Fruit fly (Drosophila melanogaster) whole organism, prepupa: ENCODE data around the gene CG42258.
A peak's percentile ranks its signal among the peaks of the same experiment; 100 is the strongest.

Source experiments
- Blimp-1 ChIP-seq: fragments of 200-800 bp; sonication (Bioruptor generic); optimal IDR thresholded peaks from 3 replicates; lab custom pipeline; 2017; ENCODE audit warnings: missing biosample characterization, missing genetic modification characterization, mild to moderate bottlenecking, moderate library complexity, missing genetic modification reagents
- CG10669 ChIP-seq: fragments of 200-800 bp; sonication (Bioruptor generic); optimal IDR thresholded peaks from 3 replicates; lab custom pipeline; 2018; ENCODE audit warnings: missing biosample characterization, mild to moderate bottlenecking, missing genetic modification characterization, moderate library complexity
- CG11762 ChIP-seq: fragments of 200-800 bp; sonication (Bioruptor generic); optimal IDR thresholded peaks from 3 replicates; lab custom pipeline; 2016; ENCODE audit warnings: missing biosample characterization, missing genetic modification characterization; ENCODE audit not compliant: insufficient read depth
- CG15336 ChIP-seq: fragments of 200-800 bp; sonication (Bioruptor generic); IDR thresholded peaks from 2 replicates; pipeline ENCODE4 v1.3.6; 2022; ENCODE audit warnings: missing biosample characterization, missing genetic modification characterization
- CG1621 ChIP-seq: fragments of 200-800 bp; sonication (Bioruptor generic); optimal IDR thresholded peaks from 3 replicates; lab custom pipeline; 2018; ENCODE audit warnings: missing biosample characterization, mild to moderate bottlenecking, missing genetic modification characterization
- CG3032 ChIP-seq: fragments of 200-800 bp; optimal IDR thresholded peaks from 2 replicates; lab custom pipeline; 2019; ENCODE audit warnings: missing biosample characterization, mild to moderate bottlenecking, missing genetic modification characterization, moderate library complexity
- CG34406 ChIP-seq: fragments of 200-800 bp; sonication (Bioruptor generic); optimal IDR thresholded peaks from 3 replicates; lab custom pipeline; 2016; ENCODE audit warnings: missing biosample characterization, missing genetic modification characterization
- CG6163 ChIP-seq: fragments of 200-800 bp; sonication (Bioruptor generic); IDR thresholded peaks from 3 replicates; pipeline ENCODE4 v1.3.6; 2022; ENCODE audit warnings: missing biosample characterization, missing genetic modification characterization
- CG6276 ChIP-seq: fragments of 200-800 bp; sonication (Bioruptor generic); optimal IDR thresholded peaks from 2 replicates; lab custom pipeline; 2017; ENCODE audit warnings: missing biosample characterization, mild to moderate bottlenecking, missing genetic modification characterization
- CG6808 ChIP-seq: fragments of 200-800 bp; sonication (Bioruptor generic); optimal IDR thresholded peaks from 3 replicates; lab custom pipeline; 2017; ENCODE audit warnings: missing biosample characterization, missing genetic modification characterization, mild to moderate bottlenecking, moderate library complexity, missing genetic modification reagents
- CG6854 ChIP-seq: fragments of 200-800 bp; sonication (Bioruptor generic); optimal IDR thresholded peaks from 2 replicates; lab custom pipeline; 2017; ENCODE audit warnings: missing biosample characterization, mild to moderate bottlenecking, missing genetic modification characterization
- Eip75B ChIP-seq: fragments of 200-800 bp; sonication (Bioruptor generic); optimal IDR thresholded peaks from 3 replicates; lab custom pipeline; 2016; ENCODE audit warnings: missing biosample characterization, missing genetic modification characterization
- Eip93F ChIP-seq: fragments of 200-800 bp; sonication (Bioruptor generic); optimal IDR thresholded peaks from 2 replicates; lab custom pipeline; 2016; ENCODE audit warnings: missing biosample characterization, mild to moderate bottlenecking, missing genetic modification characterization
- Ets21C ChIP-seq: fragments of 200-800 bp; sonication (Bioruptor generic); optimal IDR thresholded peaks from 3 replicates; lab custom pipeline; 2016; ENCODE audit warnings: missing biosample characterization, missing genetic modification characterization
- Hr39 ChIP-seq: fragments of 200-800 bp; sonication (Bioruptor generic); optimal IDR thresholded peaks from 2 replicates; lab custom pipeline; 2016; ENCODE audit warnings: missing biosample characterization, missing genetic modification characterization
- Lpt ChIP-seq: fragments of 200-800 bp; sonication (Bioruptor generic); optimal IDR thresholded peaks from 3 replicates; lab custom pipeline; 2016; ENCODE audit warnings: missing biosample characterization, missing genetic modification characterization
- Met ChIP-seq: fragments of 200-800 bp; sonication (Bioruptor generic); optimal IDR thresholded peaks from 3 replicates; lab custom pipeline; 2016; ENCODE audit warnings: missing biosample characterization, missing genetic modification characterization
- OdsH ChIP-seq: fragments of 200-800 bp; sonication (Bioruptor generic); optimal IDR thresholded peaks from 3 replicates; lab custom pipeline; 2016; ENCODE audit warnings: missing biosample characterization, missing genetic modification characterization
- Smox ChIP-seq: fragments of 200-800 bp; sonication (Bioruptor generic); optimal IDR thresholded peaks from 3 replicates; lab custom pipeline; 2016; ENCODE audit warnings: missing biosample characterization, missing genetic modification characterization
- Sox102F ChIP-seq: fragments of 200-800 bp; sonication (Bioruptor generic); optimal IDR thresholded peaks from 2 replicates; lab custom pipeline; 2016; ENCODE audit warnings: missing biosample characterization, mild to moderate bottlenecking, missing genetic modification characterization
- Sox14 ChIP-seq: fragments of 200-800 bp; sonication (Bioruptor generic); optimal IDR thresholded peaks from 3 replicates; lab custom pipeline; 2016; ENCODE audit warnings: missing biosample characterization, missing genetic modification characterization
- Sox15 ChIP-seq: fragments of 200-800 bp; sonication (Bioruptor generic); optimal IDR thresholded peaks from 3 replicates; lab custom pipeline; 2016; ENCODE audit warnings: missing biosample characterization, missing genetic modification characterization
- achi ChIP-seq: fragments of 200-800 bp; sonication (Bioruptor generic); optimal IDR thresholded peaks from 3 replicates; lab custom pipeline; 2016; ENCODE audit warnings: missing biosample characterization, missing genetic modification characterization
- acj6 ChIP-seq: fragments of 200-800 bp; sonication (Bioruptor generic); optimal IDR thresholded peaks from 3 replicates; lab custom pipeline; 2016; ENCODE audit warnings: missing biosample characterization, missing genetic modification characterization
- cyc ChIP-seq: fragments of 200-800 bp; sonication (Bioruptor generic); optimal IDR thresholded peaks from 3 replicates; lab custom pipeline; 2016; ENCODE audit warnings: missing biosample characterization, missing genetic modification characterization
- dsx ChIP-seq: fragments of 200-800 bp; optimal IDR thresholded peaks from 3 replicates; lab custom pipeline; 2019; ENCODE audit warnings: missing biosample characterization, mild to moderate bottlenecking, missing genetic modification characterization, moderate library complexity; ENCODE audit not compliant: poor library complexity, severe bottlenecking
- esn ChIP-seq: fragments of 200-800 bp; sonication (Bioruptor generic); optimal IDR thresholded peaks from 2 replicates; lab custom pipeline; 2016; ENCODE audit warnings: missing biosample characterization, mild to moderate bottlenecking, missing genetic modification characterization, moderate library complexity
- fd85E ChIP-seq: fragments of 200-800 bp; sonication (Bioruptor generic); optimal IDR thresholded peaks from 3 replicates; lab custom pipeline; 2016; ENCODE audit warnings: missing biosample characterization, missing genetic modification characterization
- fkh ChIP-seq: fragments of 200-800 bp; sonication (Bioruptor generic); optimal IDR thresholded peaks from 3 replicates; lab custom pipeline; 2017; ENCODE audit warnings: missing biosample characterization, mild to moderate bottlenecking, missing genetic modification characterization, moderate library complexity
- lz ChIP-seq: fragments of 200-800 bp; sonication (Bioruptor generic); optimal IDR thresholded peaks from 3 replicates; lab custom pipeline; 2016; ENCODE audit warnings: missing biosample characterization, missing genetic modification characterization
- net ChIP-seq: fragments of 200-800 bp; sonication (Bioruptor generic); optimal IDR thresholded peaks from 3 replicates; lab custom pipeline; 2016; ENCODE audit warnings: missing biosample characterization, missing genetic modification characterization
- spab ChIP-seq: fragments of 200-800 bp; sonication (Bioruptor generic); optimal IDR thresholded peaks from 2 replicates; lab custom pipeline; 2017; ENCODE audit warnings: missing biosample characterization, mild to moderate bottlenecking, missing genetic modification characterization, missing genetic modification reagents
- ss ChIP-seq, 2 experiments: fragments of 200-800 bp; sonication (Bioruptor generic); optimal IDR thresholded peaks; 2 replicates in 1 of 2; 3 replicates in 1 of 2; lab custom pipeline; 2017 to 2018; ENCODE audit warnings: mild to moderate bottlenecking in 2 of 2, missing biosample characterization in 2 of 2, missing genetic modification characterization in 2 of 2, moderate library complexity in 1 of 2
- svp ChIP-seq: fragments of 200-800 bp; sonication (Bioruptor generic); peaks from one replicate; lab custom pipeline; 2016; ENCODE audit warnings: missing biosample characterization, missing genetic modification characterization
- topi ChIP-seq: fragments of 200-800 bp; sonication (Bioruptor generic); optimal IDR thresholded peaks from 3 replicates; lab custom pipeline; 2016; ENCODE audit warnings: missing biosample characterization, missing genetic modification characterization
- vri ChIP-seq: fragments of 200-800 bp; sonication (Bioruptor generic); optimal IDR thresholded peaks from 3 replicates; lab custom pipeline; 2016; ENCODE audit warnings: missing biosample characterization, mild to moderate bottlenecking, missing genetic modification characterization

The CG42258 gene

dm6 chrX:12473953-12474468 lies 10.7 kb downstream of the CG42258 start (continued):
- no peak for TF ChIP-seq dsx (GFP tag; lab: Kevin White, UChicago)
- TF ChIP-seq ss (GFP tag; optimal IDR thresholded peaks at IDR 0.05; lab: Kevin White, UChicago), result no peak
- peak; percentile 39 for TF ChIP-seq Met (GFP tag; lab: Kevin White, UChicago)
- TF ChIP-seq fd85E (GFP tag; lab: Kevin White, UChicago), result no peak
- TF ChIP-seq esn (GFP tag; lab: Kevin White, UChicago), result peak; percentile 48
- TF ChIP-seq fkh (GFP tag; lab: Kevin White, UChicago), result peak; percentile 96
- TF ChIP-seq Lpt, result no peak
- no peak for TF ChIP-seq Blimp-1 (GFP tag; lab: Kevin White, UChicago)
- peak; percentile 7 for TF ChIP-seq Smox
- TF ChIP-seq Ets21C (GFP tag; lab: Kevin White, UChicago), result no peak
- TF ChIP-seq cyc (GFP tag; lab: Kevin White, UChicago), result no peak
- TF ChIP-seq Eip93F (GFP tag; lab: Kevin White, UChicago), result no peak
- TF ChIP-seq Hr39 (GFP tag; lab: Kevin White, UChicago), result peak; percentile 26

- no peak for TF ChIP-seq Ets21C (GFP tag; lab: Kevin White, UChicago)
- no peak for TF ChIP-seq Blimp-1 (GFP tag; lab: Kevin White, UChicago)
- no peak for TF ChIP-seq CG6854
- TF ChIP-seq Sox15 (GFP tag; lab: Kevin White, UChicago), result no peak
- no peak for TF ChIP-seq spab (GFP tag; lab: Kevin White, UChicago)
- no peak for TF ChIP-seq lz (GFP tag; lab: Kevin White, UChicago)
- no peak for TF ChIP-seq cyc (GFP tag; lab: Kevin White, UChicago)
- TF ChIP-seq fkh (GFP tag; lab: Kevin White, UChicago), result peak; percentile 74
- no peak for TF ChIP-seq ss (GFP tag; optimal IDR thresholded peaks at IDR 0.05; lab: Kevin White, UChicago)
- 0 out of 2 replicates have a peak, but pooled peaks have one; percentile 26 for TF ChIP-seq CG15336
These were observed 17.0 kb downstream of the CG42258 start for dm6 chrX:12480282-12480681.

DNA sequence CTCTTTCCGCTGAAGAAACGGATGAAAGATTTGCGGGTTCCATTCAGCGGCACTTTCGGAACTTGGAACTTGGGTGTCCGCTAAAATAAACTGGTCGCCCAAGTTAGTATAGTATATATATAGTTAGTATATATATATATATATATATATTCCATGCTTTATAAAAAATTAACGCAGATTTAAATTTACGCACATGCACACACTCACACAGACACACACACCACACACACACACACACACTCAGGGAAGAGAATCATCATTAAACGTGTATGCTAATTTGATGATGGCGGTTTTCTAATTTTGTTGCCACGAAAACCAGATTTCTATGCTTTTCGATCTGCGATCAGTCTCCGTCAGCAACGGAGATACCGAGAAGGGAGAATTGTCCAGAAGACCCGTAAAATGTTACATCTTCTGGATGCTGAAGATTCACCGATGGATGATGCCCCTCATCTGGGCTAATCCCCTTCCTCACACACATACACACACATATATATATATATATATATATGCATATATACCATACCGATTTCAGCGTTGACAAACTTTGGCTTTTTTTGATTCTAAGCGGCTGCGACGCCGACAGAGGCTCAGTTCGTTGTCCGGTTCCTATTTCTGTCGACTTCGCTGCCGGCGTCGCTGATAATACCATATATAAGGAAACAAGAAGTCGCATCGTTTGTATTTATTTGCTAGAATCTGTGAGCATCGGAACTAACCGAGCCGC lies 23.1 kb downstream of the CG42258 start, which contains the start of gene Cpr11A:
TSS of gene Cpr11A (plus strand) at position 677 of the 727 bp plus-strand sequence.
- TF ChIP-seq CG11762 (no peak), Eip75B (GFP tag; lab: Kevin White, UChicago) (no peak)

DNA sequence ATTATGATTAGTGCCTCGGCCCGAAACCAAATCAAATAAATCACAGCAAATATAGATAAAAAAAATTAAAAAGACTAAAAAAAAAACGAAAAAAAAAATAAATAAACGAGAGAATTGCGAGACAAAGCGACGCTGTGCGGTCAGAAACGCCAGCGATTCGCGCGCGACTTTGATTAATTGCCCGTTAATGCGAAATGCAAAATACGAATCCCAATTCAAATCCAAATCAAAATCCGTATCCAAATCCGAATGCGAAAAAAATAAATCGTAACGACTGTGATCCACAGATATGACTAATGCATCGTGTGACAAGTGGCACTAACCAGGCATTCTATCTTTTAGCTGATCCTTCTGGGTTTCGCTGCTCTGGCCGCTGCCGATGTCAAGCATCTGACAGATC lies 24.2 kb downstream of the CG42258 start:
- TF ChIP-seq ss (GFP tag; optimal IDR thresholded peaks at IDR 0.05; lab: Kevin White, UChicago) (no peak), vri (GFP tag; lab: Kevin White, UChicago) (no peak), CG6854 (no peak), CG3032 (tag; lab: Kevin White, UChicago) (no peak)
- TF ChIP-seq, all 60 proteins: peak for 0

dm6 chrX:12489991-12490390 lies 26.7 kb downstream of the CG42258 start, which contains the start of gene Lsp1alpha:
Lsp1alpha (plus strand) TSS chrX:12490291.
- TF ChIP-seq Sox102F (no peak), svp (peak; percentile 85)

DNA sequence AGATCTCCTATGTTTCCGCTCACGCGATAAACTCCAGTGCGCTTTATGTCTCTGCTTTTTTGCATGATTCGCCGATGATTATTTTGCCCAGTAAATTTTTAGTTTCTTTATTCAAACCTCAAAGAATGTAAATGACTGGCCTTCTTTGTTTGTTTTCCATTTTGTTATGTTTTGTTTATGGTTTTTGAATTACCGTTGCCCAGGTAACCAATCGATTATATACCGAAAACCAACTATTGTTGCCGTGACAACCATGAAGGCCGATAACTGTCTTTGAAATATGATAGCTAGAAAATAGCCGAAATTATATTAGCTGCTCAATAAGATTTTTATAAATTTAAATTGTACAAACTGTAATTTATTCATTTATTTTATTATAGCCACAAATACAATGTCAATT lies 33.2 kb downstream of the CG42258 start, which contains the start of gene Mks1:
TSS of gene Mks1 (minus strand) at position 101 of the 400 bp plus-strand sequence.
- no peak for TF ChIP-seq net (GFP tag; lab: Kevin White, UChicago)
- TF ChIP-seq fkh (GFP tag; lab: Kevin White, UChicago), result no peak
- TF ChIP-seq CG6808 (GFP tag; lab: Kevin White, UChicago), result no peak
- no peak for TF ChIP-seq CG34406
- no peak for TF ChIP-seq CG10669 (GFP tag; lab: Kevin White, UChicago)
- TF ChIP-seq CG6854, result no peak
- no peak for TF ChIP-seq Met (GFP tag; lab: Kevin White, UChicago)
- no peak for TF ChIP-seq Smox
- no peak for TF ChIP-seq Sox15 (GFP tag; lab: Kevin White, UChicago)
- TF ChIP-seq Eip75B (GFP tag; lab: Kevin White, UChicago), result no peak
- TF ChIP-seq Sox14 (GFP tag; lab: Kevin White, UChicago), result no peak
- TF ChIP-seq CG6276, result no peak
- no peak for TF ChIP-seq CG1621 (tag; lab: Kevin White, UChicago)
- no peak for TF ChIP-seq CG6163
- no peak for TF ChIP-seq Blimp-1 (GFP tag; lab: Kevin White, UChicago)
- TF ChIP-seq acj6 (GFP tag; lab: Kevin White, UChicago), result no peak
- no peak for TF ChIP-seq OdsH (GFP tag; lab: Kevin White, UChicago)
- no peak for TF ChIP-seq achi (GFP tag; lab: Kevin White, UChicago)
- TF ChIP-seq topi, result no peak
- TF ChIP-seq, all 60 proteins: peak for 0
